Fruit fly (Drosophila melanogaster): ENCODE data around the gene CG32643.

CG32643 gene

DNA sequence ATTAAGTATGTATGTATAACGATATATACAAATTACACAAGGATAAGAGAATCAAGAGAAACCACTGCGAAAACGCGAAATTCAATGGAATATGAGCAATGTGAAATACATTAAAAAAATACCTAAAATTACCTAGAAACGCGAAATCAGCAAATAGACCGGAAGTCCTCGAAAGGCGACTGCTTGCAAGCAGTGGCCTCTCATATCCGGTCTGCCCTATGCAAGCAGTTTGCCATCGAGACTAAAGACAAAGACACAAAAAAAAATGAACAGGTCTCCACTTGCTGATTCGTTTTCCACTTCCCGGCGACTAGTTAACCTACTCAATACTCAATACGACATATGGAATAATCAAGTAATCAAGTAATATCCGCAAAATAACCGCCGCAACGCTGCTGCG is 36.7 kb upstream of the CG32643 start (continued):
- TF ChIP-seq Xbp1 (GFP tag; optimal IDR thresholded peaks at IDR 0.05) (no peak), CG17568 (GFP tag; optimal IDR thresholded peaks at IDR 0.05) (peak; percentile 4), Nf-YA (GFP tag; IDR thresholded peaks at IDR 0.05) (0 out of 2 replicates have a peak, but pooled peaks have one; percentile 24), D (optimal IDR thresholded peaks at IDR 0.05) (no peak), D (GFP tag; optimal IDR thresholded peaks at IDR 0.05) (peak; percentile 35), sens (GFP tag) (peak; percentile 50), Sin3A (optimal IDR thresholded peaks at IDR 0.05) (no peak), CG2875 (GFP tag; optimal IDR thresholded peaks at IDR 0.05) (peak; percentile 1), Dref (GFP tag; IDR thresholded peaks at IDR 0.05) (no peak), CG3065 (GFP tag; optimal IDR thresholded peaks at IDR 0.05) (no peak), dmrt99B (tag; optimal IDR thresholded peaks at IDR 0.05) (no peak), CG1603 (tag; optimal IDR thresholded peaks at IDR 0.05) (peak; percentile 24), Blimp-1 (GFP tag; optimal IDR thresholded peaks at IDR 0.05) (no peak), phol (tag; optimal IDR thresholded peaks at IDR 0.05) (peak; percentile 37), CG17359 (tag; optimal IDR thresholded peaks at IDR 0.05) (peak; percentile 28), Sry-β (GFP tag; optimal IDR thresholded peaks at IDR 0.05) (no peak), jigr1 (GFP tag; IDR thresholded peaks at IDR 0.05) (no peak), CG7839 (tag; optimal IDR thresholded peaks at IDR 0.05) (peak; percentile 16), gsb-n (tag; optimal IDR thresholded peaks at IDR 0.05) (no peak), CG10209 (GFP tag; optimal IDR thresholded peaks at IDR 0.05) (peak; percentile 22), CG13296 (GFP tag; optimal IDR thresholded peaks at IDR 0.05) (peak; percentile 34), B-H2 (GFP tag; optimal IDR thresholded peaks at IDR 0.05) (no peak), CG13775 (GFP tag; optimal IDR thresholded peaks at IDR 0.05) (peak; percentile 35), lab (GFP tag; optimal IDR thresholded peaks at IDR 0.05) (peak; percentile 58), Ets97D (GFP tag; optimal IDR thresholded peaks at IDR 0.05) (peak; percentile 96), CG3995 (GFP tag; optimal IDR thresholded peaks at IDR 0.05) (no peak), Fer1 (GFP tag; optimal IDR thresholded peaks at IDR 0.05) (peak; percentile 41), ewg (GFP tag; optimal IDR thresholded peaks at IDR 0.05) (peak; percentile 74), CG10543 (GFP tag; optimal IDR thresholded peaks at IDR 0.05) (peak; percentile 19), CG34422 (GFP tag; IDR thresholded peaks at IDR 0.05) (no peak), hth (optimal IDR thresholded peaks at IDR 0.05) (no peak), CG31441 (GFP tag; IDR thresholded peaks at IDR 0.05) (peak; percentile 18; the same call in 1 of the 2 replicates), CG13894 (tag; optimal IDR thresholded peaks at IDR 0.05) (peak; percentile 9), Sox100B (GFP tag; optimal IDR thresholded peaks at IDR 0.05) (peak; percentile 40), stwl (tag; optimal IDR thresholded peaks at IDR 0.05) (peak; percentile 62), ems (GFP tag; optimal IDR thresholded peaks at IDR 0.05) (no peak), CG30431 (GFP tag; optimal IDR thresholded peaks at IDR 0.05) (peak; percentile 17), Xrp1 (GFP tag; IDR thresholded peaks at IDR 0.05) (no peak), Hmr (GFP tag; optimal IDR thresholded peaks at IDR 0.05) (peak; percentile 51), CG33213 (GFP tag; optimal IDR thresholded peaks at IDR 0.05) (peak; percentile 25), CG8290 (GFP tag; optimal IDR thresholded peaks at IDR 0.05) (no peak), CG8290 (tag; optimal IDR thresholded peaks at IDR 0.05) (peak in 1 of 2 experiments; percentile 60), CG11723 (GFP tag; optimal IDR thresholded peaks at IDR 0.05) (no peak), CG1529 (GFP tag; optimal IDR thresholded peaks at IDR 0.05) (peak; percentile 9), MTF-1 (GFP tag; optimal IDR thresholded peaks at IDR 0.05; ENCODE audit: borderline replicate concordance) (peak; percentile 67), gce (GFP tag; IDR thresholded peaks at IDR 0.05) (0 out of 3 replicates have a peak, but pooled peaks have one; percentile 26), CG33557 (GFP tag; optimal IDR thresholded peaks at IDR 0.05) (peak; percentile 55), CG18619 (GFP tag; optimal IDR thresholded peaks at IDR 0.05) (peak; percentile 30), jing (GFP tag; optimal IDR thresholded peaks at IDR 0.05) (no peak), YL-1 (GFP tag; optimal IDR thresholded peaks at IDR 0.05) (peak; percentile 11), Oli (tag; optimal IDR thresholded peaks at IDR 0.05) (no peak)

All from whole organism, embryonic.